Fruit fly (Drosophila melanogaster) whole organism, embryonic: Measurements from ENCODE around the gene smg.

Experiments used
- Bdp1 ChIP-seq: fragments of 200-800 bp; sonication (Bioruptor generic); optimal IDR thresholded peaks from 3 replicates; lab custom pipeline; 2016; ENCODE audit warnings: missing biosample characterization, missing genetic modification characterization
- CG10366 ChIP-seq: fragments of 200-800 bp; sonication (Bioruptor generic); IDR thresholded peaks from 2 replicates; pipeline ENCODE4 v1.3.6; 2022; ENCODE audit warnings: missing biosample characterization, missing genetic modification characterization
- CG10543 ChIP-seq: fragments of 200-800 bp; sonication (Bioruptor generic); optimal IDR thresholded peaks from 3 replicates; lab custom pipeline; 2017; ENCODE audit warnings: missing biosample characterization, mild to moderate bottlenecking, missing genetic modification characterization, moderate library complexity
- CG10654 ChIP-seq: fragments of 200-800 bp; sonication (Bioruptor generic); optimal IDR thresholded peaks from 2 replicates; lab custom pipeline; 2016; ENCODE audit warnings: missing biosample characterization, missing genetic modification characterization
- CG11695 ChIP-seq: fragments of 200-800 bp; sonication (Bioruptor generic); IDR thresholded peaks from 3 replicates; pipeline ENCODE4 v1.3.6; 2022; ENCODE audit warnings: missing biosample characterization, missing genetic modification characterization
- CG12104 ChIP-seq: fragments of 200-800 bp; sonication (Bioruptor generic); optimal IDR thresholded peaks from 3 replicates; lab custom pipeline; 2016; ENCODE audit warnings: missing biosample characterization, missing genetic modification characterization
- CG12659 ChIP-seq: fragments of 200-800 bp; sonication (Bioruptor generic); optimal IDR thresholded peaks from 3 replicates; lab custom pipeline; 2017; ENCODE audit warnings: mild to moderate bottlenecking, missing biosample characterization, missing genetic modification reagents, missing genetic modification characterization
- CG14965 ChIP-seq: fragments of 200-800 bp; sonication (Bioruptor generic); optimal IDR thresholded peaks from 2 replicates; lab custom pipeline; 2016; ENCODE audit warnings: missing biosample characterization, missing genetic modification characterization, borderline replicate concordance
- CG15514 ChIP-seq: fragments of 200-800 bp; sonication (Bioruptor generic); optimal IDR thresholded peaks from 3 replicates; lab custom pipeline; 2017; ENCODE audit warnings: missing biosample characterization, missing genetic modification characterization, mild to moderate bottlenecking, moderate library complexity, missing genetic modification reagents
- CG16813 ChIP-seq: fragments of 200-800 bp; sonication (Bioruptor generic); IDR thresholded peaks from 3 replicates; pipeline ENCODE4 v1.3.6; 2022; ENCODE audit warnings: missing biosample characterization, missing genetic modification characterization; ENCODE audit not compliant: partially characterized antibody
- CG16863 ChIP-seq: fragments of 200-800 bp; sonication (Bioruptor generic); optimal IDR thresholded peaks from 3 replicates; lab custom pipeline; 2016; ENCODE audit warnings: missing biosample characterization, missing genetic modification characterization
- CG17359 ChIP-seq: fragments of 200-800 bp; sonication (Bioruptor generic); optimal IDR thresholded peaks from 3 replicates; lab custom pipeline; 2018; ENCODE audit warnings: missing biosample characterization, mild to moderate bottlenecking, missing genetic modification characterization, moderate library complexity
- CG2678 ChIP-seq: fragments of 200-800 bp; sonication (Bioruptor generic); optimal IDR thresholded peaks from 3 replicates; lab custom pipeline; 2019; ENCODE audit warnings: missing biosample characterization, mild to moderate bottlenecking, missing genetic modification characterization, moderate library complexity
- CG31388 ChIP-seq: fragments of 200-800 bp; sonication (Bioruptor generic); optimal IDR thresholded peaks from 2 replicates; lab custom pipeline; 2016; ENCODE audit warnings: missing biosample characterization, missing genetic modification characterization
- CG32532 ChIP-seq: fragments of 200-800 bp; sonication (Bioruptor generic); IDR thresholded peaks from 2 replicates; pipeline ENCODE4 v1.3.6; 2022; ENCODE audit warnings: missing biosample characterization, missing genetic modification characterization
- CG32767 ChIP-seq: fragments of 200-800 bp; sonication (Bioruptor generic); IDR thresholded peaks from 2 replicates; pipeline ENCODE4 v1.3.6; 2022; ENCODE audit warnings: missing biosample characterization, missing genetic modification characterization
- CG3407 ChIP-seq: fragments of 200-800 bp; sonication (Bioruptor generic); optimal IDR thresholded peaks from 2 replicates; lab custom pipeline; 2018; ENCODE audit warnings: missing biosample characterization, mild to moderate bottlenecking, missing genetic modification characterization
- CG34224 ChIP-seq: fragments of 200-800 bp; sonication (Bioruptor generic); IDR thresholded peaks from 3 replicates; pipeline ENCODE4 v1.3.6; 2022; ENCODE audit warnings: missing biosample characterization, missing genetic modification characterization; ENCODE audit not compliant: partially characterized antibody
- CG34376 ChIP-seq: fragments of 200-800 bp; sonication (Bioruptor generic); optimal IDR thresholded peaks from 2 replicates; lab custom pipeline; 2018; ENCODE audit warnings: missing biosample characterization, mild to moderate bottlenecking, missing genetic modification characterization
- CG34422 ChIP-seq: fragments of 200-800 bp; sonication (Bioruptor generic); IDR thresholded peaks from 3 replicates; pipeline ENCODE4 v1.3.6; 2022; ENCODE audit warnings: missing biosample characterization, missing genetic modification characterization
- CG4820 ChIP-seq: fragments of 200-800 bp; sonication (Bioruptor generic); optimal IDR thresholded peaks from 3 replicates; lab custom pipeline; 2016; ENCODE audit warnings: missing biosample characterization, missing genetic modification characterization
- CG6854 ChIP-seq: fragments of 200-800 bp; sonication (Bioruptor generic); optimal IDR thresholded peaks from 3 replicates; lab custom pipeline; 2017; ENCODE audit warnings: missing biosample characterization, mild to moderate bottlenecking, missing genetic modification characterization
- CG7357 ChIP-seq: fragments of 200-800 bp; sonication (Bioruptor generic); IDR thresholded peaks from 3 replicates; pipeline ENCODE4 v1.3.6; 2022; ENCODE audit warnings: missing biosample characterization, missing genetic modification characterization
- CG7839 ChIP-seq: fragments of 200-800 bp; sonication (Bioruptor generic); optimal IDR thresholded peaks from 3 replicates; lab custom pipeline; 2018; ENCODE audit warnings: missing biosample characterization, mild to moderate bottlenecking, missing genetic modification characterization, moderate library complexity
- Deaf1 ChIP-seq: fragments of 200-800 bp; optimal IDR thresholded peaks from 3 replicates; lab custom pipeline; 2019; ENCODE audit warnings: missing biosample characterization, mild to moderate bottlenecking, missing genetic modification characterization, moderate library complexity
- Eip74EF ChIP-seq, 2 experiments: fragments of 200-800 bp in 1 of 2; fragments of >200 bp in 1 of 2; sonication (Bioruptor generic) in 1 of 2; optimal IDR thresholded peaks; 2 replicates each; lab custom pipeline; 2017 to 2019; ENCODE audit warnings: missing biosample characterization in 2 of 2, missing genetic modification characterization in 2 of 2, mild to moderate bottlenecking in 1 of 2, moderate library complexity in 1 of 2
- Elba2 ChIP-seq: fragments of 200-800 bp; sonication (Bioruptor generic); optimal IDR thresholded peaks from 3 replicates; lab custom pipeline; 2016; ENCODE audit warnings: missing biosample characterization, missing genetic modification characterization
- Ets65A ChIP-seq: fragments of 200-800 bp; sonication (Bioruptor generic); peaks from one replicate; lab custom pipeline; 2016; ENCODE audit warnings: missing biosample characterization, missing genetic modification characterization
- Ets97D ChIP-seq: fragments of 200-800 bp; sonication (Bioruptor generic); optimal IDR thresholded peaks from 3 replicates; lab custom pipeline; 2016; ENCODE audit warnings: missing biosample characterization, missing genetic modification characterization
- HHEX ChIP-seq: fragments of 200-800 bp; sonication (Bioruptor generic); optimal IDR thresholded peaks from 3 replicates; lab custom pipeline; 2017; ENCODE audit warnings: missing biosample characterization, mild to moderate bottlenecking, missing genetic modification characterization, missing genetic modification reagents
- Hey ChIP-seq: fragments of 200-800 bp; sonication (Bioruptor generic); optimal IDR thresholded peaks from 3 replicates; lab custom pipeline; 2018; ENCODE audit warnings: missing biosample characterization, mild to moderate bottlenecking, missing genetic modification characterization
- MESR4 ChIP-seq: fragments of 200-800 bp; sonication (Bioruptor generic); optimal IDR thresholded peaks from 2 replicates; lab custom pipeline; 2018; ENCODE audit warnings: missing biosample characterization, mild to moderate bottlenecking, missing genetic modification characterization, moderate library complexity
- Nf-YA ChIP-seq: fragments of 200-800 bp; sonication (Bioruptor generic); IDR thresholded peaks from 2 replicates; pipeline ENCODE4 v1.3.6; 2022; ENCODE audit warnings: missing biosample characterization, missing genetic modification characterization
- Nf-YC ChIP-seq: fragments of 200-800 bp; optimal IDR thresholded peaks from 3 replicates; lab custom pipeline; 2019; ENCODE audit warnings: missing biosample characterization, mild to moderate bottlenecking, missing genetic modification characterization, moderate library complexity
- Rfx ChIP-seq: fragments of 200-800 bp; sonication (Bioruptor generic); IDR thresholded peaks from 2 replicates; pipeline ENCODE4 v1.3.6; 2022; ENCODE audit warnings: missing biosample characterization, missing genetic modification characterization
- Spps ChIP-seq: fragments of 200-800 bp; sonication (Bioruptor generic); optimal IDR thresholded peaks from 2 replicates; lab custom pipeline; 2018; ENCODE audit warnings: missing biosample characterization, mild to moderate bottlenecking, missing genetic modification characterization
- TFAM ChIP-seq: fragments of 200-800 bp; sonication (Bioruptor generic); optimal IDR thresholded peaks from 2 replicates; lab custom pipeline; 2017; ENCODE audit warnings: missing biosample characterization, missing genetic modification characterization, inconsistent platforms
- Xbp1 ChIP-seq: fragments of 200-800 bp; sonication (Bioruptor generic); optimal IDR thresholded peaks from 3 replicates; lab custom pipeline; 2016; ENCODE audit warnings: missing biosample characterization, mild to moderate bottlenecking, missing genetic modification characterization
- da ChIP-seq: fragments of 200-800 bp; sonication (Bioruptor generic); optimal IDR thresholded peaks from 2 replicates; lab custom pipeline; 2016; ENCODE audit warnings: missing biosample characterization, missing genetic modification characterization
- grn ChIP-seq: fragments of 200-800 bp; sonication (Bioruptor generic); optimal IDR thresholded peaks from 3 replicates; lab custom pipeline; 2017; ENCODE audit warnings: missing biosample characterization, missing genetic modification characterization
- ham ChIP-seq: fragments of 200-800 bp; sonication (Bioruptor generic); IDR thresholded peaks from 2 replicates; pipeline ENCODE4 v1.3.6; 2022; ENCODE audit warnings: missing biosample characterization, missing genetic modification characterization
- hbn ChIP-seq: fragments of 200-800 bp; sonication (Bioruptor generic); IDR thresholded peaks from 2 replicates; pipeline ENCODE4 v1.3.6; 2022; ENCODE audit warnings: missing biosample characterization, missing genetic modification characterization; ENCODE audit not compliant: partially characterized antibody
- kay ChIP-seq: fragments of 200-800 bp; sonication (Bioruptor generic); optimal IDR thresholded peaks from 2 replicates; lab custom pipeline; 2016; ENCODE audit warnings: missing biosample characterization, missing genetic modification characterization
- lov ChIP-seq, 2 experiments: fragments of 200-800 bp in 1 of 2; fragments of >200 bp in 1 of 2; sonication (Bioruptor generic) in 1 of 2; IDR thresholded peaks in 1 of 2; optimal IDR thresholded peaks in 1 of 2; 2 replicates in 1 of 2; 3 replicates in 1 of 2; pipeline versions ENCODE4 v1.3.6 to Lab custom; 2017 to 2022; ENCODE audit warnings: missing biosample characterization in 1 of 2, missing genetic modification characterization in 1 of 2
- nerfin-1 ChIP-seq: fragments of 200-800 bp; sonication (Bioruptor generic); optimal IDR thresholded peaks from 3 replicates; lab custom pipeline; 2019; ENCODE audit warnings: missing biosample characterization, mild to moderate bottlenecking, missing genetic modification characterization, moderate library complexity
- onecut ChIP-seq: fragments of 200-800 bp; sonication (Bioruptor generic); IDR thresholded peaks from 2 replicates; pipeline ENCODE4 v1.3.6; 2022; ENCODE audit warnings: missing biosample characterization, missing genetic modification characterization
- sens-2 ChIP-seq: fragments of 200-800 bp; sonication (Bioruptor generic); IDR thresholded peaks from 2 replicates; pipeline ENCODE4 v1.3.6; 2022; ENCODE audit warnings: missing biosample characterization, missing genetic modification characterization
- trem ChIP-seq: fragments of 200-800 bp; optimal IDR thresholded peaks from 3 replicates; lab custom pipeline; 2019; ENCODE audit warnings: missing biosample characterization, mild to moderate bottlenecking, missing genetic modification characterization, moderate library complexity
- ttk ChIP-seq: fragments of 200-800 bp; sonication (Bioruptor generic); IDR thresholded peaks from 2 replicates; pipeline ENCODE4 v2.1.2; 2022; ENCODE audit warnings: missing biosample characterization, missing genetic modification characterization
- wdn ChIP-seq: fragments of 200-800 bp; sonication (Bioruptor generic); IDR thresholded peaks from 2 replicates; pipeline ENCODE4 v1.3.6; 2022; ENCODE audit warnings: missing biosample characterization, missing genetic modification characterization
- zfh2 ChIP-seq: fragments of 200-800 bp; sonication (Bioruptor generic); optimal IDR thresholded peaks from 2 replicates; lab custom pipeline; 2016; ENCODE audit warnings: missing biosample characterization, missing genetic modification characterization

smg gene

dm6 chr3L:8956669-8957068, 41.1 kb downstream of the smg start, which contains the start of gene mRpL12 (continued):
- peak; percentile 50; the same call in 1 of the 3 replicates for TF ChIP-seq CG34224 (GFP tag; lab: Robert Waterston, UW)
- no peak for TF ChIP-seq Deaf1 (tag; lab: Kevin White, UChicago)
- TF ChIP-seq CG16863 (GFP tag; lab: Kevin White, UChicago), result no peak
- TF ChIP-seq sens-2 (GFP tag; lab: Robert Waterston, UW), result no peak
- peak; percentile 83 for TF ChIP-seq trem
- peak; percentile 6 for TF ChIP-seq Ets97D (GFP tag; lab: Kevin White, UChicago)
- no peak for TF ChIP-seq TFAM
- TF ChIP-seq grn (GFP tag; lab: Kevin White, UChicago), result no peak
- TF ChIP-seq CG7357, result no peak
- no peak for TF ChIP-seq Ets65A (GFP tag; lab: Kevin White, UChicago)
- no peak for TF ChIP-seq CG3407
- no peak for TF ChIP-seq Hey (tag; lab: Kevin White, UChicago)
- no peak for TF ChIP-seq Nf-YA
- TF ChIP-seq CG34422, result no peak; the same call in 2 of the 3 replicates
- TF ChIP-seq Xbp1, result no peak
- no peak for TF ChIP-seq CG10366 (GFP tag; lab: Robert Waterston, UW)
- TF ChIP-seq zfh2 (GFP tag; lab: Kevin White, UChicago), result no peak
- TF ChIP-seq Eip74EF (GFP tag; optimal IDR thresholded peaks at IDR 0.05; lab: Kevin White, UChicago), result no peak
- no peak for TF ChIP-seq kay (GFP tag; lab: Kevin White, UChicago)
- no peak for TF ChIP-seq CG34376 (GFP tag; lab: Kevin White, UChicago)
- TF ChIP-seq CG12659 (GFP tag; lab: Kevin White, UChicago), result peak; percentile 7
- no peak for TF ChIP-seq ttk (GFP tag; lab: Robert Waterston, UW)
- no peak for TF ChIP-seq HHEX (GFP tag; lab: Kevin White, UChicago)
- no peak for TF ChIP-seq CG12104 (GFP tag; lab: Kevin White, UChicago)
- TF ChIP-seq CG17359 (tag; lab: Kevin White, UChicago), result no peak
- no peak for TF ChIP-seq ham
- no peak for TF ChIP-seq da (GFP tag; lab: Kevin White, UChicago)
- no peak for TF ChIP-seq CG4820 (GFP tag; lab: Kevin White, UChicago)
- no peak for TF ChIP-seq Rfx (GFP tag; lab: Robert Waterston, UW)
- no peak for TF ChIP-seq Elba2
- peak; percentile 87 for TF ChIP-seq MESR4
- TF ChIP-seq CG7839 (tag; lab: Kevin White, UChicago), result no peak
- no peak for TF ChIP-seq CG2678
- TF ChIP-seq CG32767, result no peak
- no peak for TF ChIP-seq nerfin-1 (tag; lab: Kevin White, UChicago)
- TF ChIP-seq CG31388 (GFP tag; lab: Kevin White, UChicago), result no peak
- no peak for TF ChIP-seq wdn
- peak; percentile 44 for TF ChIP-seq CG15514
- TF ChIP-seq hbn, result no peak
- no peak for TF ChIP-seq CG32532 (GFP tag; lab: Robert Waterston, UW)
- TF ChIP-seq Nf-YC (tag; lab: Kevin White, UChicago), result no peak
- TF ChIP-seq lov (optimal IDR thresholded peaks at IDR 0.05; lab: Kevin White, UChicago), result no peak
- TF ChIP-seq lov (GFP tag; IDR thresholded peaks at IDR 0.05; lab: Robert Waterston, UW), result no peak
- TF ChIP-seq CG16813, result peak; percentile 30; the same call in 1 of the 3 replicates
- TF ChIP-seq Bdp1, result no peak
- no peak for TF ChIP-seq Spps
- no peak for TF ChIP-seq CG14965 (GFP tag; lab: Kevin White, UChicago)
- TF ChIP-seq CG6854 (GFP tag; lab: Kevin White, UChicago), result no peak
- no peak for TF ChIP-seq CG11695 (GFP tag; lab: Robert Waterston, UW)
- no peak for TF ChIP-seq CG10543 (GFP tag; lab: Kevin White, UChicago)
- no peak for TF ChIP-seq onecut (GFP tag; lab: Robert Waterston, UW)
- no peak for TF ChIP-seq CG10654 (GFP tag; lab: Kevin White, UChicago)
